Fruit fly (Drosophila melanogaster): ENCODE data around the gene Acbp4.

Gene Acbp4

DNA sequence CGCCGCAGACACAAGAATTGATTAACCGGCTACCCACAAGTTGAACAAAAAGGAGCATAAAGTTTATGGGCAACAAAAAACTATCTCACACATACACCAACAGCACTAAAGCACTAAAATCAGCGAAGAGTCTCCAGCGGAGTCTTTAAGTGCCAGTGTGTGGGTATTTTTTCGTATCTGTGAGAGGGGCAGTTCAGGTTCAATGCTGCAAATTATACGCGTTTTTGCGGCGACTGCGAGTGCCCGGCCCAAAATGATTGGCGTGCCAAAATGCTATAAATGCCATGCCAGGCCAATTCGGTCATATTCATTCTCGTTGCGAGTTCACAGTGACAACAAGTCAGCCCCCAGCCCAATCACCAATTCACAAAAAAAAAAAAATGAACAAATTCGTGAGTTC lies 35.2 kb downstream of the Acbp4 start, which contains the start of gene Cpr65Ec:
TSS of gene Cpr65Ec (plus strand) at position 301 of the 400 bp plus-strand sequence.
- TF ChIP-seq sens (GFP tag) (no peak), unc-4 (GFP tag; IDR thresholded peaks at IDR 0.05; ENCODE audit: partially characterized antibody) (no peak), CG18619 (GFP tag; optimal IDR thresholded peaks at IDR 0.05) (no peak), CkIIα-i1 (GFP tag; IDR thresholded peaks at IDR 0.05) (no peak), CG13287 (GFP tag; IDR thresholded peaks at IDR 0.05; ENCODE audit: partially characterized antibody) (no peak), Rx (GFP tag; IDR thresholded peaks at IDR 0.05) (no peak), CG15011 (GFP tag; optimal IDR thresholded peaks at IDR 0.05) (no peak), CG42726 (GFP tag; IDR thresholded peaks at IDR 0.05; ENCODE audit: partially characterized antibody) (no peak), Oaz (GFP tag; IDR thresholded peaks at IDR 0.05) (no peak), CG16863 (GFP tag; optimal IDR thresholded peaks at IDR 0.05) (no peak), trh (GFP tag; optimal IDR thresholded peaks at IDR 0.05) (no peak), NC2β (GFP tag; optimal IDR thresholded peaks at IDR 0.05) (no peak), Sox100B (GFP tag; optimal IDR thresholded peaks at IDR 0.05) (no peak), HmgD (GFP tag; optimal IDR thresholded peaks at IDR 0.05) (no peak), dysf (GFP tag; IDR thresholded peaks at IDR 0.05) (no peak), CG11247 (GFP tag; IDR thresholded peaks at IDR 0.05) (no peak)

- TF ChIP-seq CG6272 (GFP tag; IDR thresholded peaks at IDR 0.05) (no peak), hb (GFP tag; IDR thresholded peaks at IDR 0.05; ENCODE audit: partially characterized antibody) (0 out of 3 replicates have a peak, but pooled peaks have one; percentile 19), Atf-2 (GFP tag; optimal IDR thresholded peaks at IDR 0.05) (no peak), mirr (GFP tag; optimal IDR thresholded peaks at IDR 0.05) (no peak), CG6765 (GFP tag; optimal IDR thresholded peaks at IDR 0.05) (no peak), ci (GFP tag; IDR thresholded peaks at IDR 0.05) (peak; percentile 33; the same call in 1 of the 3 replicates), CG13894 (tag; optimal IDR thresholded peaks at IDR 0.05) (peak; percentile 9)
Measured at dm6 chr3L:7091331-7091904, 36.6 kb downstream of the Acbp4 start.

DNA sequence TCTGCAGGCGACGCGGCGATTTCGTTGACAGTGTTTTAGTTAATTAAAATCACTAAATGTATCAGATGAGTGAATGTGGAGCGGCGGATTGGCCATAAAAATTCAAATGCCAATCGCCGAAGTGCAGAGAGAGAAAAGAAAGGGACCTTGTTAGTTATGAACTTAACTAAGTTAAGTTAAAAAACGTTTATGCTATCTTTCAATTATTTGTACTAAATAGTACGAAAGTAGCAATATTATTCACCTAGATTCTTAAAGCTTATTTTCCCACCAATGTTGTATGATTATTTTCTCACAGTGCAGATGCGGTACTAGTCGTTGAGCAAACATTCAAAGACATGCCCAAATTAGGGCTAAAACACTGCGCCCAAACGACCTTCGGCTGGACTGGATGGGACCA lies 37.3 kb downstream of the Acbp4 start:
- TF ChIP-seq ap (GFP tag; IDR thresholded peaks at IDR 0.05) (peak; percentile 60), MESR4 (GFP tag; optimal IDR thresholded peaks at IDR 0.05) (no peak), gsb-n (tag; optimal IDR thresholded peaks at IDR 0.05) (peak; percentile 5), sens-2 (GFP tag; IDR thresholded peaks at IDR 0.05) (no peak; the same call in 1 of the 2 replicates), CG7987 (GFP tag; optimal IDR thresholded peaks at IDR 0.05) (no peak), CTCF (GFP tag; optimal IDR thresholded peaks at IDR 0.05) (no peak), ssp (GFP tag; IDR thresholded peaks at IDR 0.05) (peak; percentile 56), Jarid2 (GFP tag; optimal IDR thresholded peaks at IDR 0.05) (peak; percentile 21), CG6254 (GFP tag; optimal IDR thresholded peaks at IDR 0.05) (no peak), slbo (GFP tag; IDR thresholded peaks at IDR 0.05) (peak; percentile 51), zf30C (GFP tag; optimal IDR thresholded peaks at IDR 0.05) (no peak), Lhr (GFP tag; optimal IDR thresholded peaks at IDR 0.05) (no peak), CG12769 (tag; optimal IDR thresholded peaks at IDR 0.05) (peak; percentile 50), CG15696 (tag; optimal IDR thresholded peaks at IDR 0.05) (peak; percentile 18), twi (tag; optimal IDR thresholded peaks at IDR 0.05) (no peak), Myb (GFP tag; optimal IDR thresholded peaks at IDR 0.05) (peak; percentile 24), CG11695 (GFP tag; IDR thresholded peaks at IDR 0.05) (peak; percentile 78), cg (GFP tag; optimal IDR thresholded peaks at IDR 0.05) (no peak), cwo (GFP tag; optimal IDR thresholded peaks at IDR 0.05) (peak; percentile 60), CG16813 (GFP tag; IDR thresholded peaks at IDR 0.05; ENCODE audit: partially characterized antibody) (no peak), ham (GFP tag; IDR thresholded peaks at IDR 0.05) (no peak), CG15011 (GFP tag; optimal IDR thresholded peaks at IDR 0.05) (no peak), lbe (GFP tag; optimal IDR thresholded peaks at IDR 0.05) (no peak), lab (GFP tag; optimal IDR thresholded peaks at IDR 0.05) (peak; percentile 78), YL-1 (GFP tag; optimal IDR thresholded peaks at IDR 0.05) (no peak), gem (tag; optimal IDR thresholded peaks at IDR 0.05) (peak; percentile 77), CG14860 (GFP tag; IDR thresholded peaks at IDR 0.05; ENCODE audit: partially characterized antibody) (no peak)

All from whole organism, embryonic.